Fruit fly (Drosophila melanogaster): ENCODE results near the gene CG14073.

CG14073 gene

DNA sequence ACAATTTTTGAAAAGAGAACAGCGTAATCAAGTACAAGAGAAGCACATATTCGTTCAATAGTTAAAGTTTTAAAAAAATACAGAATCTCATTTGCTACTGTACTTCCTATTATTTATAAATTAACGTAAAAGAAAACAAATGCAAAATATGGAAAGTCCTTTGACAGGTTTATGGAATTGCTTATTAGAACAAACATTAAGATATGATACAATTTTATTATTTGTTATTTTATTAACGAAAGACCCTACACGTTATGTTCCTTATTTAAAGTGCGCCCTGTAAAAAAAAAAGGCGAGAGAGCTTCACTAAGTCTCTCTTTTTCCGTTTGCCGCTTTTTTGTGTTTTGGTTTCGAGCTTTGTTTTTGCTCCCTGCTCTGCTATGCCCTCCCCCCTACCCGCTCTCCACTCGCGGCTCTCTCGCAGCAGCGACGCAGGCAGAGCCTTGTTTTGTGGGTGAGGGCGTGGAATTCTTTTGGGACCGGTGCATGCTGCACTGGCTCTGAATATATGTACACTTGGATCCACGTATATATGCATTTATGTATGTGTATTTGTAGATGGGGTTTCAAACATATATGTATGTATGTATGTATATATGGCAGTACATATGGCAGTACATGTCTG is 59.9 kb downstream of the CG14073 start:
- no peak for TF ChIP-seq psq (optimal IDR thresholded peaks at IDR 0.05)
- TF ChIP-seq Dll (optimal IDR thresholded peaks at IDR 0.05): peak; percentile 7
- no peak for TF ChIP-seq CG8478 (optimal IDR thresholded peaks at IDR 0.05)
- TF ChIP-seq EcR (GFP tag; optimal IDR thresholded peaks at IDR 0.05): no peak

DNA sequence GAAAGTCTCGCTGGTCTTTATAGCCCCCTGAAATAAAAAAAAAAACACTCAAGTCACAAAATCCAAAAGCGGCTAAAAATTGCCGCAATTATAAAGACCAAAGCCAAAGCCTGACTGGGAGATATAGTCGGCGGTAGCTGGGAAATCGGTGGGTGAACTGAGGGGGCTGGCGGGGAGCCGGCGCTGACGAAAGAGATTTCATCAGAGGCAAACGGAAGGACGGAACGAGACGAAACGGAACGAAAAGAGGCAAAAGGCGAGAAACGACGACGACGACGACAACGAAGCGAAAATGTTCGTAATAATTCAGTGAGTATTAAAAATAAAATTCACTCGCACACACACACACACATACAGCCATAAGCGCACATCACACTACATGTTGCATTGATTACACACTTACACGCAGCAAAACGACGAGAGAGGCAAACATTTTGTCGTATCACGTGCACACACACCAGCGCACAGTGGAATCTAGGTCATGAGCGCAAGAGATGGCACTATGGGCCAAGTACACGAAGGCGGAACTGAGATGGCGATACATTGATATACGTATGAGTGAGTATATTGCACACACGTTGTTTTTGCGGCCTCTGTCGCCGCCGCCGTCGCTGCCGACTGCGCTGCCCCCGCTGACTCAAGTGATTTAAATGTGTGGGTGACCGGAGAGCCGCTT is 61.4 kb downstream of the CG14073 start:
- TF ChIP-seq psq (optimal IDR thresholded peaks at IDR 0.05): no peak
- peak; percentile 82 for TF ChIP-seq Dll (optimal IDR thresholded peaks at IDR 0.05)
- TF ChIP-seq usp (GFP tag; optimal IDR thresholded peaks at IDR 0.05): no peak
- no peak for TF ChIP-seq pan (optimal IDR thresholded peaks at IDR 0.05)
- TF ChIP-seq EcR (GFP tag; optimal IDR thresholded peaks at IDR 0.05): no peak
- TF ChIP-seq CG8478 (optimal IDR thresholded peaks at IDR 0.05): peak; percentile 96

DNA sequence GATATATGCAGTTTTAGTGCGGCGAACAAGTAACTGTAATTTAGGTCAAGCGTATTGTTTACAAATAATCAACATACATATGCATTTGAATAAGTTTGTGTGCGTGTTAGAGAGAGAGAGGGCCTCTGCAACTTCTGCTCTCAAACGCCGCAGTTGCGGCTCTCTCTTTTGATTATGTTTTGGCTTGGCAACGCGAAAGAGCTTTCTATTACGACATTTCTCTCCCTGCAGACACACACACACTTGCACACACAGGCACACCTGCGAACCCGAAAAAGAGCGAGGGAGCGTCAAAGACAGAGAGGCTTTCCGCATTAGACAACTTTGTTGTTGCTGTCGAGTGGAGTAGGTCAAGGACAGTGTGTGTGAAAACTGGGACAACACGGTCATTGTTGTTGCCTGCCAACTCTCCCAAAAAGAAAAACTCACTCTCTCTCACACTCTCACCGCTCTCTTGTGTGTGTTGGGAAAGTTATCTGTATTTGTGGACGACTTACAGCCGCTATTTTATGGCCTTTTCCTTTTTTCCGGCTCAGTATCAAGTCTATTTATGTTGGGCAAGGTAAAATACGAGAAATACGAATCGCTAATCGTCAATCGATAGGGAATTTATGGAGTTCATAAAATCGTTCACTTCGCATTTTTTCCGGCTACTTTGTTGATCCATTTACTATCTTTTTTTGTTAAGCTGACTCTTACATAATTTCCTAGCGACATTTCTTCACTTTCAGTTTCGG is 63.2 kb downstream of the CG14073 start:
- no peak for TF ChIP-seq pan (optimal IDR thresholded peaks at IDR 0.05)
- TF ChIP-seq usp (GFP tag; optimal IDR thresholded peaks at IDR 0.05): no peak
- TF ChIP-seq Dll (optimal IDR thresholded peaks at IDR 0.05): no peak
- TF ChIP-seq EcR (GFP tag; optimal IDR thresholded peaks at IDR 0.05): no peak
- TF ChIP-seq CG8478 (optimal IDR thresholded peaks at IDR 0.05): no peak
- TF ChIP-seq psq (optimal IDR thresholded peaks at IDR 0.05): no peak

DNA sequence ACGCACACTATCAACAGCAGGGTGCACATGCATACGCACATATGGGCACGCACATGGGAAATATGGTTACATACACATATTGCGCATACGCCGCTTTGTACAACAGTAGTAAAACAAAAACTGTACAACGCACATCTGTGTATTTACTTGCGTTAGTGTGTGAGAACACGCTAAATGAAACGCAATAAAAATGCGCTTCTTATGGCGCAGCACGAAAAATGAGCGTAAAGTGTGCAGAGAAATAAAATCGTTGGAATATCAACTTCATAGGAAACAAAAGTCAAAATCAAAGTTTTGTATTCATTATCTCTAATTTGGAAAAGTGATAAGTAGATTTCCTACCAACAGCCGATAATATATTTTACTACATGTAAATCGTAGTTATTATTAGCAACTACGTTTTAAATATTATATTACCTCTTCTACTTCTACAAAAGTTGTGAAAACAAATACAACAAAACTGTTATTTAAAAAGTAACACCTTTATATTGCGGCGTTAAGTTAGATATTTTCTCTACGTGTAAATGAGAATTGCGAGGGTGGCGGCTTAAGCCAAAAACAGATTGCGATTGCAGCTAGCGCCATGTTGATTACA is 64.1 kb downstream of the CG14073 start:
- TF ChIP-seq Dll (optimal IDR thresholded peaks at IDR 0.05) (no peak), EcR (GFP tag; optimal IDR thresholded peaks at IDR 0.05) (no peak), CG8478 (optimal IDR thresholded peaks at IDR 0.05) (no peak), usp (GFP tag; optimal IDR thresholded peaks at IDR 0.05) (no peak), psq (optimal IDR thresholded peaks at IDR 0.05) (no peak), pan (optimal IDR thresholded peaks at IDR 0.05) (no peak)

DNA sequence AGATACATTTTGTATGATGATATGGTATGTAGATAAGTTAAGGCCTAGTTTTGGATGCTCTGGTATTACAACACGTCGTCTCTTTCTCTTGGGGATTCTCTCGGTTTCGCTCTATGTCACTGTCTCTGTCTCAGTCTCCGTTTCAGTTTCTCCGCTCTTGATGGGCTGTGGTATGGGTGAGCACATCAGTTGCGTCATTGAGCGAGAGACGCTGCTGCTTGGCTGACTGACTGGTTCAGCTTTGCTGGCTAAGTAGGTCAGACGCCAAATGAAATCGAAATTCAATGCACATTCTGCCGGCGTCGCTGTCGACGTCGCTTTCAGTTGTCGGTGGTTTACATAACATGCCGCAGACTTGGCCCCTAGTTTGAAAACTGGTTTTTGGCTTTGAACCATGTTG is 66.6 kb downstream of the CG14073 start:
- no peak for TF ChIP-seq psq (optimal IDR thresholded peaks at IDR 0.05)
- TF ChIP-seq usp (GFP tag; optimal IDR thresholded peaks at IDR 0.05): no peak
- TF ChIP-seq EcR (GFP tag; optimal IDR thresholded peaks at IDR 0.05): no peak
- no peak for TF ChIP-seq CG8478 (optimal IDR thresholded peaks at IDR 0.05)
- TF ChIP-seq Dll (optimal IDR thresholded peaks at IDR 0.05): no peak
- no peak for TF ChIP-seq pan (optimal IDR thresholded peaks at IDR 0.05)

Measured in whole organism.